Worm (Caenorhabditis elegans) whole organism, midembryonic: ENCODE measurements around the gene EEED8.14.

Source experiments
- T22C8.4 ChIP-seq: fragments of 200-800 bp; sonication (Bioruptor generic); IDR thresholded peaks from 2 replicates; pipeline ENCODE4 v1.3.6; 2022; ENCODE audit warnings: missing genetic modification characterization, missing compliant biosample characterization
- cog-1 ChIP-seq: sonication (generic microtip); optimal IDR thresholded peaks from 2 replicates; lab custom pipeline; 2016; ENCODE audit warnings: missing genetic modification characterization, missing compliant biosample characterization
- klf-2 ChIP-seq: fragments of 200-800 bp; sonication (Bioruptor generic); conservative IDR thresholded peaks from 2 replicates; pipeline ENCODE4 v1.3.6; 2022; ENCODE audit warnings: missing genetic modification reagents, missing genetic modification characterization, missing compliant biosample characterization
- med-1 ChIP-seq: sonication (generic microtip); optimal IDR thresholded peaks from 2 replicates; lab custom pipeline; 2017; ENCODE audit warnings: missing genetic modification characterization, mild to moderate bottlenecking, missing compliant biosample characterization, antibody characterized with exemption, missing genetic modification reagents; ENCODE audit not compliant: insufficient read depth
- ref-1 ChIP-seq: fragments of 200-800 bp; sonication (Bioruptor generic); conservative IDR thresholded peaks from 2 replicates; pipeline ENCODE4 v1.3.6; 2022; ENCODE audit warnings: missing genetic modification reagents, missing genetic modification characterization, missing compliant biosample characterization
- tab-1 ChIP-seq: fragments of 200-800 bp; sonication (Bioruptor generic); IDR thresholded peaks from 2 replicates; pipeline ENCODE4 v1.3.6; 2022; ENCODE audit warnings: missing genetic modification characterization, missing compliant biosample characterization
- ztf-23 ChIP-seq: fragments of 200-800 bp; sonication (Bioruptor generic); IDR thresholded peaks from 2 replicates; pipeline ENCODE4 v1.3.6; 2022; ENCODE audit warnings: missing genetic modification reagents, missing genetic modification characterization, missing compliant biosample characterization

DNA sequence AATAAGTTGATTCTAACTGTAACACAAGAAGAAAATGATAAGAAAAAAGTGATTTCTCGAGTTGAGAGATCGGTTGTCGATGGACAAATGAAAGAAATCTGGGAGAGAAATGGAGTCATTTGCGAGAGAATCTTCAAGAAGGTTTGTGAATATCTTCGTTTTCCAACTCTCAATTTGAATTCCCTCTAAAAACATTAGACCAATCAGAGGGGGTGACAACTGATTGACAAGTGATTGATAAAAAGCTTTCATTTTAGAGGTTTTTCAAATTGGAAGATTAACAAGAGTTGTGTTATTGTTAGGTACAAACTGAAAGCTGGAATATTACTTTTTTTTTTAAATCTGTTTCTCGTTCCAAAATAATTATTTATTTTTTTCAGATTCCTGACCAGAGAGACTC is 4.1 kb upstream of the EEED8.14 start:
- TF ChIP-seq cog-1 (tag; lab: Kevin White, UChicago) (no peak), klf-2 (GFP tag; lab: Robert Waterston, UW) (no peak), tab-1 (GFP tag; lab: Robert Waterston, UW) (no peak), ref-1 (no peak), med-1 (GFP tag; lab: Kevin White, UChicago) (no peak), ztf-23 (GFP tag; lab: Robert Waterston, UW) (no peak), T22C8.4 (GFP tag; lab: Robert Waterston, UW) (no peak)
